Fruit fly (Drosophila melanogaster) whole organism, pupa: ENCODE data around the gene CG44325.

Source experiments
- CG13204 ChIP-seq: fragments of 200-800 bp; sonication (Bioruptor generic); optimal IDR thresholded peaks from 2 replicates; lab custom pipeline; 2018; ENCODE audit warnings: missing biosample characterization, mild to moderate bottlenecking, missing genetic modification characterization, moderate library complexity
- CG14655 ChIP-seq: fragments of 200-800 bp; sonication (Bioruptor generic); optimal IDR thresholded peaks from 3 replicates; lab custom pipeline; 2017; ENCODE audit warnings: mild to moderate bottlenecking, missing biosample characterization, missing genetic modification reagents, missing genetic modification characterization
- CG32121 ChIP-seq: fragments of 200-800 bp; sonication (Bioruptor generic); IDR thresholded peaks from 2 replicates; pipeline ENCODE4 v1.3.6; 2022; ENCODE audit warnings: missing biosample characterization, missing genetic modification characterization
- CG4496 ChIP-seq: fragments of 200-800 bp; sonication (Bioruptor generic); IDR thresholded peaks from 3 replicates; pipeline ENCODE4 v1.3.6; 2022; ENCODE audit warnings: missing biosample characterization, missing genetic modification characterization
- CG8159 ChIP-seq: fragments of 200-800 bp; sonication (Bioruptor generic); optimal IDR thresholded peaks from 3 replicates; lab custom pipeline; 2018; ENCODE audit warnings: missing biosample characterization, mild to moderate bottlenecking, missing genetic modification characterization, moderate library complexity
- CG9948 ChIP-seq: fragments of 200-800 bp; sonication (Bioruptor generic); optimal IDR thresholded peaks from 2 replicates; lab custom pipeline; 2018; ENCODE audit warnings: missing biosample characterization, mild to moderate bottlenecking, missing genetic modification characterization, moderate library complexity
- EcR ChIP-seq: fragments of 200-800 bp; sonication (Bioruptor generic); optimal IDR thresholded peaks from 3 replicates; lab custom pipeline; 2019; ENCODE audit warnings: missing biosample characterization, missing genetic modification characterization, mild to moderate bottlenecking, moderate library complexity, missing genetic modification reagents
- Ets98B ChIP-seq: fragments of 200-800 bp; sonication (Bioruptor generic); IDR thresholded peaks from 2 replicates; pipeline ENCODE4 v1.3.6; 2022; ENCODE audit warnings: missing biosample characterization, missing genetic modification characterization
- Pif1B ChIP-seq: fragments of 200-800 bp; sonication (Bioruptor generic); optimal IDR thresholded peaks from 3 replicates; lab custom pipeline; 2016; ENCODE audit warnings: missing biosample characterization, missing genetic modification characterization
- fd96Ca ChIP-seq: fragments of 200-800 bp; sonication (Bioruptor generic); IDR thresholded peaks from 3 replicates; pipeline ENCODE4 v1.3.6; 2022; ENCODE audit warnings: missing biosample characterization, missing genetic modification characterization

dm6 chrX:9062665-9063064 lies 15.6 kb downstream of the CG44325 start:
- peak; percentile 74 for TF ChIP-seq CG32121 (GFP tag; lab: Robert Waterston, UW)
- TF ChIP-seq Ets98B (GFP tag; lab: Robert Waterston, UW): peak; percentile 61
- peak; percentile 83 for TF ChIP-seq CG4496 (GFP tag; lab: Robert Waterston, UW)
- no peak for TF ChIP-seq EcR (GFP tag; lab: Kevin White, UChicago)
- TF ChIP-seq CG13204 (GFP tag; lab: Kevin White, UChicago): no peak
- peak; percentile 38 for TF ChIP-seq CG9948 (tag; lab: Kevin White, UChicago)
- peak; percentile 45 for TF ChIP-seq CG14655 (GFP tag; lab: Kevin White, UChicago)
- peak; percentile 73 for TF ChIP-seq fd96Ca (GFP tag; lab: Robert Waterston, UW)
- peak; percentile 73 for TF ChIP-seq Pif1B (GFP tag; lab: Kevin White, UChicago)
- TF ChIP-seq CG8159 (tag; lab: Kevin White, UChicago): peak; percentile 40
